Worm (Caenorhabditis elegans) whole organism, midembryonic: ENCODE data around the gene F43C11.10.

ENCODE experiments used
- T22C8.4 ChIP-seq: fragments of 200-800 bp; sonication (Bioruptor generic); IDR thresholded peaks from 2 replicates; pipeline ENCODE4 v1.3.6; 2022; ENCODE audit warnings: missing genetic modification characterization, missing compliant biosample characterization
- cog-1 ChIP-seq: sonication (generic microtip); optimal IDR thresholded peaks from 2 replicates; lab custom pipeline; 2016; ENCODE audit warnings: missing genetic modification characterization, missing compliant biosample characterization
- flt-1 ChIP-seq: fragments of 200-800 bp; sonication (Bioruptor generic); IDR thresholded peaks from 2 replicates; pipeline ENCODE4 v1.3.6; 2022; ENCODE audit warnings: missing genetic modification characterization, missing compliant biosample characterization
- klf-2 ChIP-seq: fragments of 200-800 bp; sonication (Bioruptor generic); conservative IDR thresholded peaks from 2 replicates; pipeline ENCODE4 v1.3.6; 2022; ENCODE audit warnings: missing genetic modification reagents, missing genetic modification characterization, missing compliant biosample characterization
- med-1 ChIP-seq: sonication (generic microtip); optimal IDR thresholded peaks from 2 replicates; lab custom pipeline; 2017; ENCODE audit warnings: missing genetic modification characterization, mild to moderate bottlenecking, missing compliant biosample characterization, antibody characterized with exemption, missing genetic modification reagents; ENCODE audit not compliant: insufficient read depth
- ref-1 ChIP-seq: fragments of 200-800 bp; sonication (Bioruptor generic); conservative IDR thresholded peaks from 2 replicates; pipeline ENCODE4 v1.3.6; 2022; ENCODE audit warnings: missing genetic modification reagents, missing genetic modification characterization, missing compliant biosample characterization
- tab-1 ChIP-seq: fragments of 200-800 bp; sonication (Bioruptor generic); IDR thresholded peaks from 2 replicates; pipeline ENCODE4 v1.3.6; 2022; ENCODE audit warnings: missing genetic modification characterization, missing compliant biosample characterization
- ztf-23 ChIP-seq: fragments of 200-800 bp; sonication (Bioruptor generic); IDR thresholded peaks from 2 replicates; pipeline ENCODE4 v1.3.6; 2022; ENCODE audit warnings: missing genetic modification reagents, missing genetic modification characterization, missing compliant biosample characterization
- ztf-29 ChIP-seq: fragments of 200-800 bp; sonication (Bioruptor generic); IDR thresholded peaks from 2 replicates; pipeline ENCODE4 v1.3.6; 2022; ENCODE audit warnings: missing genetic modification reagents, missing genetic modification characterization, missing compliant biosample characterization

Gene F43C11.10

ce11 chrII:2330462-2330861 is 22.0 kb downstream of the F43C11.10 start:
- peak; percentile 63 for TF ChIP-seq flt-1 (GFP tag; lab: Robert Waterston, UW)
- no peak for TF ChIP-seq cog-1 (tag; lab: Kevin White, UChicago)

ce11 chrII:2328963-2329442 is 23.4 kb downstream of the F43C11.10 start, which contains the start of the genes ZK1240.8 and ZK1240.1:
ZK1240.8 (minus strand) TSS chrII:2329063.
ZK1240.1 (plus strand) TSS chrII:2329392.
- TF ChIP-seq cog-1 (tag; lab: Kevin White, UChicago) = no peak
- no peak for TF ChIP-seq klf-2 (GFP tag; lab: Robert Waterston, UW)
- TF ChIP-seq ztf-29 (GFP tag; lab: Robert Waterston, UW) = no peak
- TF ChIP-seq ztf-23 (GFP tag; lab: Robert Waterston, UW) = no peak
- TF ChIP-seq med-1 (GFP tag; lab: Kevin White, UChicago) = no peak
- no peak for TF ChIP-seq tab-1 (GFP tag; lab: Robert Waterston, UW)
- no peak for TF ChIP-seq ref-1 (GFP tag; lab: Robert Waterston, UW)
- TF ChIP-seq flt-1 (GFP tag; lab: Robert Waterston, UW) = no peak
- no peak for TF ChIP-seq T22C8.4

ce11 chrII:2324956-2325355 is 27.5 kb downstream of the F43C11.10 start, which contains the start of gene ZK1240.11:
ZK1240.11 (plus strand) TSS chrII:2325256.
- TF ChIP-seq ref-1 (GFP tag; lab: Robert Waterston, UW) (no peak), cog-1 (tag; lab: Kevin White, UChicago) (no peak), tab-1 (GFP tag; lab: Robert Waterston, UW) (no peak), ztf-29 (GFP tag; lab: Robert Waterston, UW) (no peak), med-1 (GFP tag; lab: Kevin White, UChicago) (no peak), T22C8.4 (no peak), ztf-23 (GFP tag; lab: Robert Waterston, UW) (no peak), flt-1 (GFP tag; lab: Robert Waterston, UW) (no peak), klf-2 (GFP tag; lab: Robert Waterston, UW) (no peak)

- TF ChIP-seq T22C8.4 = no peak
- TF ChIP-seq med-1 (GFP tag; lab: Kevin White, UChicago) = no peak
- TF ChIP-seq cog-1 (tag; lab: Kevin White, UChicago) = no peak
- TF ChIP-seq ztf-23 (GFP tag; lab: Robert Waterston, UW) = no peak
- TF ChIP-seq tab-1 (GFP tag; lab: Robert Waterston, UW) = no peak
- TF ChIP-seq klf-2 (GFP tag; lab: Robert Waterston, UW) = no peak
- no peak for TF ChIP-seq flt-1 (GFP tag; lab: Robert Waterston, UW)
- no peak for TF ChIP-seq ztf-29 (GFP tag; lab: Robert Waterston, UW)
- TF ChIP-seq ref-1 (GFP tag; lab: Robert Waterston, UW) = no peak
Observed at ce11 chrII:2322857-2323518, 29.5 kb downstream of the F43C11.10 start, which contains the start of the genes ZK1240.6 and ZK1240.2. ZK1240.6 (minus strand) TSS chrII:2322907. ZK1240.2 (plus strand) TSS chrII:2323376.

ce11 chrII:2320097-2320496 is 32.3 kb downstream of the F43C11.10 start, which contains the start of gene ZK1240.3:
ZK1240.3 (plus strand) TSS chrII:2320334.
- TF ChIP-seq ztf-29 (GFP tag; lab: Robert Waterston, UW) (no peak), klf-2 (GFP tag; lab: Robert Waterston, UW) (no peak), T22C8.4 (no peak), tab-1 (GFP tag; lab: Robert Waterston, UW) (no peak), ref-1 (GFP tag; lab: Robert Waterston, UW) (no peak), flt-1 (GFP tag; lab: Robert Waterston, UW) (no peak), ztf-23 (GFP tag; lab: Robert Waterston, UW) (no peak), cog-1 (tag; lab: Kevin White, UChicago) (no peak), med-1 (GFP tag; lab: Kevin White, UChicago) (no peak)

- TF ChIP-seq klf-2 (GFP tag; lab: Robert Waterston, UW) (no peak), cog-1 (tag; lab: Kevin White, UChicago) (no peak), T22C8.4 (no peak), tab-1 (GFP tag; lab: Robert Waterston, UW) (no peak), med-1 (GFP tag; lab: Kevin White, UChicago) (no peak)
Observed at ce11 chrII:2317883-2318357, 34.5 kb downstream of the F43C11.10 start, which contains the start of the genes ZK1240.5 and ZK1240.9. ZK1240.5 (minus strand) TSS chrII:2317933. ZK1240.9 (plus strand) TSS chrII:2318189.

- no peak for TF ChIP-seq T22C8.4
- TF ChIP-seq klf-2 (GFP tag; lab: Robert Waterston, UW) = no peak
- TF ChIP-seq med-1 (GFP tag; lab: Kevin White, UChicago) = no peak
- TF ChIP-seq ref-1 (GFP tag; lab: Robert Waterston, UW) = no peak
Observed at ce11 chrII:2312747-2313146, 39.7 kb downstream of the F43C11.10 start, which contains the start of the genes trim-21 and B0281.1. trim-21 (minus strand) TSS chrII:2312847. B0281.1 (plus strand) TSS chrII:2313067.

- TF ChIP-seq med-1 (GFP tag; lab: Kevin White, UChicago) (no peak), klf-2 (GFP tag; lab: Robert Waterston, UW) (no peak), tab-1 (GFP tag; lab: Robert Waterston, UW) (no peak), ref-1 (GFP tag; lab: Robert Waterston, UW) (no peak), flt-1 (GFP tag; lab: Robert Waterston, UW) (no peak), T22C8.4 (no peak), cog-1 (tag; lab: Kevin White, UChicago) (no peak), ztf-23 (GFP tag; lab: Robert Waterston, UW) (no peak), ztf-29 (GFP tag; lab: Robert Waterston, UW) (no peak)
Observed at ce11 chrII:2306741-2307140, 45.7 kb downstream of the F43C11.10 start, which contains the start of gene B0281.3. B0281.3 (plus strand) TSS chrII:2307041.

ce11 chrII:2305507-2305906 is 46.9 kb downstream of the F43C11.10 start:
- no peak for TF ChIP-seq ztf-29 (GFP tag; lab: Robert Waterston, UW)
- TF ChIP-seq med-1 (GFP tag; lab: Kevin White, UChicago) = no peak
- no peak for TF ChIP-seq flt-1 (GFP tag; lab: Robert Waterston, UW)
- no peak for TF ChIP-seq T22C8.4
- TF ChIP-seq cog-1 (tag; lab: Kevin White, UChicago) = no peak
- no peak for TF ChIP-seq tab-1 (GFP tag; lab: Robert Waterston, UW)
- TF ChIP-seq ref-1 (GFP tag; lab: Robert Waterston, UW) = no peak
- no peak for TF ChIP-seq klf-2 (GFP tag; lab: Robert Waterston, UW)
- TF ChIP-seq ztf-23 (GFP tag; lab: Robert Waterston, UW) = no peak
